Worm (Caenorhabditis elegans): ENCODE measurements around the gene hyl-2.

hyl-2 gene

DNA sequence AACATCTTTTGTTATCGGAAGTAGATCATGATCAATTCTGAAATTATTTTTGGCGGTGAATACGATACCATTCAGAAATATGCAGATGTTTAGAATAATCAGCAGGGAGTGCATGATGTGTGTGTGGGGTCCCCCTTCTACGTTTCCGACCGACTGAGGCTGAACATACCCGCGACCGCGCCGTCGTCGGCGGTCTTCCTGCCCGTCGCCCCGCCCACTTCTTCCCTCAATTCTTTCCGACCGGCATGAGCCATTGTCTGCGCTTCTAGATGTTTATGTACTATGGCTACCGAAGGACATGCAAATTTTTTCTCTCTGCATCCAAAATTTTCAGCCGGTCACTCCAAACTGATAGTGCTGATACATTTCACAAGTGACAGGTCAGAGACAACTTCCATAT lies 44.8 kb upstream of the hyl-2 start:
- TF ChIP-seq aha-1 (tag) (no peak), nhr-77 (tag; optimal IDR thresholded peaks at IDR 0.05) (no peak), nhr-76 (tag; optimal IDR thresholded peaks at IDR 0.05) (no peak), dve-1 (tag; optimal IDR thresholded peaks at IDR 0.05; ENCODE audit: insufficient read depth) (no peak), sdz-12 (GFP tag; optimal IDR thresholded peaks at IDR 0.05) (no peak), F26F4.8 (GFP tag; conservative IDR thresholded peaks at IDR 0.05) (no peak), daf-12 (tag; optimal IDR thresholded peaks at IDR 0.05) (no peak), ZK337.2 (GFP tag; IDR thresholded peaks at IDR 0.05) (no peak), T20F7.1 (GFP tag; optimal IDR thresholded peaks at IDR 0.05) (no peak), Y75B8A.6 (GFP tag; IDR thresholded peaks at IDR 0.05) (no peak), lin-1 (GFP tag; IDR thresholded peaks at IDR 0.05) (no peak), hlh-30 (tag; optimal IDR thresholded peaks at IDR 0.05; ENCODE audit: insufficient read depth) (no peak), dmd-6 (GFP tag; IDR thresholded peaks at IDR 0.05) (peak; percentile 25; the same call in 1 of the 2 replicates), arid-1 (GFP tag; conservative IDR thresholded peaks at IDR 0.05) (no peak), F49E8.2 (tag; optimal IDR thresholded peaks at IDR 0.05; ENCODE audit: borderline replicate concordance) (no peak), mep-1 (tag; optimal IDR thresholded peaks at IDR 0.05) (no peak), set-16 (GFP tag; IDR thresholded peaks at IDR 0.05) (peak; percentile 70), nhr-48 (tag; optimal IDR thresholded peaks at IDR 0.05) (no peak), ceh-44 (GFP tag; IDR thresholded peaks at IDR 0.05) (no peak), duxl-1 (tag; optimal IDR thresholded peaks at IDR 0.05; ENCODE audit: poor library complexity) (no peak), madf-5 (GFP tag; IDR thresholded peaks at IDR 0.05) (0 out of 4 replicates have a peak, but pooled peaks of 1 of the 2 experiments have one; percentile 59), zfp-3 (GFP tag; conservative IDR thresholded peaks at IDR 0.05) (no peak), ceh-32 (tag; optimal IDR thresholded peaks at IDR 0.05; ENCODE audit: poor library complexity) (no peak)

DNA sequence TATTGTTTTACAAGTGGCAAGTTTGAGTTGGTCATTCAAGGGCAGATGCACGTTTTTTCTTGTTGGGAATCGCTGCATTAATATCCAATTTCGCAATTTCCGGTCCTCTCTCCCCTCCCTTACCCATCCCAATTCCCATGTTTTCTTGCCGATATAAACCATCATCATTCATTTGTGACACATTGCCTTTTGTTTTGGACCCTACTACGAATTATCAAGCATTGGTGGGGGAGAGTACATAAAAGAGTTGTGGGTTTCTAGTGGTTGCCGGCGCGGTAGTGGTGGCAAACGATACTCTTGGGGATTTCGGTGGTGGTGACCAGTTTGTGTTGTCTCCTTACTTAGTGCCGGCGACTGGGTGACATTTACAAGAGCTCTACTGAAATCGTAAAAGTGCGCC lies 43.0 kb upstream of the hyl-2 start:
- TF ChIP-seq gei-8 (GFP tag; optimal IDR thresholded peaks at IDR 0.05) (no peak), hlh-11 (tag; optimal IDR thresholded peaks at IDR 0.05) (no peak), ceh-44 (GFP tag; IDR thresholded peaks at IDR 0.05) (no peak), unc-62 (GFP tag; optimal IDR thresholded peaks at IDR 0.05 in 1 of 2) (peak in 1 of 2 experiments; percentile 78), unc-62 (tag; optimal IDR thresholded peaks at IDR 0.05) (no peak), Y75B8A.6 (GFP tag; IDR thresholded peaks at IDR 0.05) (no peak), daf-8 (GFP tag; IDR thresholded peaks at IDR 0.05) (no peak), pqm-1 (tag; optimal IDR thresholded peaks at IDR 0.05) (no peak), zfp-2 (tag; optimal IDR thresholded peaks at IDR 0.05) (no peak)

DNA sequence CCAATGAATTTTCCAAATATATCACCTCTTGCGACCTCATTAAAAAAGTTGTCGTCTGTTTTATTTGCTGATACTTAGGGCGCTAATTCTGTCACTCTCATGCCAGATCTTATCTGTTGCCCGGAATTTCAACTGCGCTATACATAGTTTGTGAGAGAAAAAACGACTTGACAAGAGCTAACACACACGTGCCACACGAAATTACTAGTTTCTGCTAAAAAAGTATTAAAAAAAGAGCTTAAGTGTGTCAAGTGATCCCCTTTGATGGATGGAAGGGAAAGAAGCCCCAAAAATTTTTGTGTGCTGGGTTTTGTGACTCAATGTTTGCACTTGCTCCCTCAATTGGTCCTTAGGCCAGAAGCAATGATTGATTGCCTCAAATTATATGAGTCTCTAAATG lies 41.4 kb upstream of the hyl-2 start:
- TF ChIP-seq hlh-30 (tag; optimal IDR thresholded peaks at IDR 0.05; ENCODE audit: insufficient read depth) (peak; percentile 20), D1046.2 (GFP tag; IDR thresholded peaks at IDR 0.05) (no peak), ceh-20 (GFP tag; IDR thresholded peaks at IDR 0.05) (peak; percentile 67; the same call in 1 of the 2 replicates), unc-62 (GFP tag; optimal IDR thresholded peaks at IDR 0.05 in 1 of 2) (peak in 1 of 2 experiments; percentile 31), unc-62 (tag; optimal IDR thresholded peaks at IDR 0.05) (no peak), hif-1 (tag; optimal IDR thresholded peaks at IDR 0.05) (no peak), lin-39 (tag; optimal IDR thresholded peaks at IDR 0.05) (peak; percentile 47), saeg-2 (GFP tag; IDR thresholded peaks at IDR 0.05) (no peak)

DNA sequence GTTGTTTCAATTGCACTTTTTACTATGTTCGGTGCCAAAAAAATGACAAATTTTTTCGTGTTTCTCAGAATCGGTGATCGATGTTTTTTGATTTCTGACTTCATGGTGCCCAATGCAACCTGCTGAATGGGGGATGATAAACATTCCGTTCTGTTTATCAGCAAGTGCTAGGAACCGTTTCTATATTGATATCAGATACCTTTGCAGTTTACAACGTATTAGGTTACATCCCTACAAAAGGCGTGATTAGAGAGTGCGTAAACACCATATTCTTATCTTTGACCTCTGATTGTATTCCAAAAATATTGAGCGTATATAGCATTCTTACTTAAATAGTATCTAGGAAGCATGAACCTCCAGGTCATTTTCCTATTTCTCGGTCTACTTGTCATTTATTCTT lies 33.5 kb upstream of the hyl-2 start, which contains the start of gene aman-1:
Gene aman-1, plus strand, starts transcription at position 344 of the 400 bp plus-strand sequence.
- TF ChIP-seq ceh-62 (tag; optimal IDR thresholded peaks at IDR 0.05): no peak
- no peak for TF ChIP-seq dve-1 (tag; optimal IDR thresholded peaks at IDR 0.05; ENCODE audit: insufficient read depth)
- no peak for TF ChIP-seq tra-1 (GFP tag; IDR thresholded peaks at IDR 0.05)

Data from whole organism, L4 larva.